Fruit fly (Drosophila melanogaster) whole organism, embryonic: ENCODE data around the gene CG9568.

ENCODE experiments used
- Atf-2 ChIP-seq: fragments of 200-800 bp; sonication (Bioruptor generic); optimal IDR thresholded peaks from 2 replicates; lab custom pipeline; 2016; ENCODE audit warnings: missing biosample characterization, missing genetic modification characterization
- CG10147 ChIP-seq: fragments of 200-800 bp; sonication (Bioruptor generic); optimal IDR thresholded peaks from 2 replicates; lab custom pipeline; 2019; ENCODE audit warnings: missing biosample characterization, mild to moderate bottlenecking, missing genetic modification characterization, moderate library complexity
- CG10366 ChIP-seq: fragments of 200-800 bp; sonication (Bioruptor generic); IDR thresholded peaks from 2 replicates; pipeline ENCODE4 v1.3.6; 2022; ENCODE audit warnings: missing biosample characterization, missing genetic modification characterization
- CG11504 ChIP-seq: fragments of 200-800 bp; sonication (Bioruptor generic); optimal IDR thresholded peaks from 3 replicates; lab custom pipeline; 2019; ENCODE audit warnings: missing biosample characterization, mild to moderate bottlenecking, missing genetic modification characterization, moderate library complexity
- CG14965 ChIP-seq: fragments of 200-800 bp; sonication (Bioruptor generic); optimal IDR thresholded peaks from 2 replicates; lab custom pipeline; 2016; ENCODE audit warnings: missing biosample characterization, missing genetic modification characterization, borderline replicate concordance
- CG15601 ChIP-seq: fragments of 200-800 bp; sonication (Bioruptor generic); optimal IDR thresholded peaks from 3 replicates; lab custom pipeline; 2019; ENCODE audit warnings: missing biosample characterization, mild to moderate bottlenecking, missing genetic modification characterization, moderate library complexity
- CG2129 ChIP-seq: fragments of 200-800 bp; sonication (Bioruptor generic); IDR thresholded peaks from 2 replicates; pipeline ENCODE4 v1.3.6; 2022; ENCODE audit warnings: missing biosample characterization, missing genetic modification characterization; ENCODE audit not compliant: partially characterized antibody
- CG2199 ChIP-seq: fragments of 200-800 bp; sonication (Bioruptor generic); IDR thresholded peaks from 3 replicates; pipeline ENCODE4 v1.3.6; 2022; ENCODE audit warnings: missing biosample characterization, missing genetic modification characterization
- CG31388 ChIP-seq: fragments of 200-800 bp; sonication (Bioruptor generic); optimal IDR thresholded peaks from 2 replicates; lab custom pipeline; 2016; ENCODE audit warnings: missing biosample characterization, missing genetic modification characterization
- CG33557 ChIP-seq: fragments of 200-800 bp; sonication (Bioruptor generic); optimal IDR thresholded peaks from 2 replicates; lab custom pipeline; 2019; ENCODE audit warnings: missing biosample characterization, mild to moderate bottlenecking, missing genetic modification characterization, moderate library complexity
- CG3995 ChIP-seq: fragments of 200-800 bp; sonication (Bioruptor generic); optimal IDR thresholded peaks from 3 replicates; lab custom pipeline; 2016; ENCODE audit warnings: missing biosample characterization, missing genetic modification characterization
- CG4282 ChIP-seq: fragments of 200-800 bp; sonication (Bioruptor generic); optimal IDR thresholded peaks from 2 replicates; lab custom pipeline; 2016; ENCODE audit warnings: missing biosample characterization, missing genetic modification characterization
- CG7745 ChIP-seq: fragments of 200-800 bp; sonication (Bioruptor generic); optimal IDR thresholded peaks from 2 replicates; lab custom pipeline; 2018; ENCODE audit warnings: missing biosample characterization, mild to moderate bottlenecking, missing genetic modification characterization, moderate library complexity
- CG7963 ChIP-seq: fragments of 200-800 bp; sonication (Bioruptor generic); IDR thresholded peaks from 3 replicates; pipeline ENCODE4 v1.3.6; 2022; ENCODE audit warnings: missing biosample characterization, missing genetic modification characterization; ENCODE audit not compliant: partially characterized antibody
- CG7987 ChIP-seq: fragments of 200-800 bp; sonication (Bioruptor generic); optimal IDR thresholded peaks from 2 replicates; lab custom pipeline; 2018; ENCODE audit warnings: missing biosample characterization, mild to moderate bottlenecking, missing genetic modification characterization, moderate library complexity
- CG9817 ChIP-seq: fragments of 200-800 bp; sonication (Bioruptor generic); optimal IDR thresholded peaks from 2 replicates; lab custom pipeline; 2018; ENCODE audit warnings: missing biosample characterization, mild to moderate bottlenecking, missing genetic modification characterization, moderate library complexity
- D19B ChIP-seq: fragments of 200-800 bp; sonication (Bioruptor generic); optimal IDR thresholded peaks from 2 replicates; lab custom pipeline; 2017; ENCODE audit warnings: missing biosample characterization, mild to moderate bottlenecking, missing genetic modification characterization
- Ets97D ChIP-seq: fragments of 200-800 bp; sonication (Bioruptor generic); optimal IDR thresholded peaks from 3 replicates; lab custom pipeline; 2016; ENCODE audit warnings: missing biosample characterization, missing genetic modification characterization
- GATAe ChIP-seq: fragments of 200-800 bp; sonication (Bioruptor generic); conservative IDR thresholded peaks from 2 replicates; pipeline ENCODE4 v1.3.6; 2022; ENCODE audit warnings: missing biosample characterization, missing genetic modification characterization
- Hmr ChIP-seq: fragments of 200-800 bp; sonication (Bioruptor generic); optimal IDR thresholded peaks from 3 replicates; lab custom pipeline; 2017; ENCODE audit warnings: mild to moderate bottlenecking, missing biosample characterization, missing genetic modification reagents, missing genetic modification characterization
- Lpt ChIP-seq: fragments of >200 bp; optimal IDR thresholded peaks from 2 replicates; lab custom pipeline; 2018; ENCODE audit warnings: missing biosample characterization, missing genetic modification characterization
- MESR4 ChIP-seq: fragments of 200-800 bp; sonication (Bioruptor generic); optimal IDR thresholded peaks from 2 replicates; lab custom pipeline; 2018; ENCODE audit warnings: missing biosample characterization, mild to moderate bottlenecking, missing genetic modification characterization, moderate library complexity
- NC2β ChIP-seq: fragments of 200-800 bp; sonication (Bioruptor generic); optimal IDR thresholded peaks from 2 replicates; lab custom pipeline; 2016; ENCODE audit warnings: missing biosample characterization, missing genetic modification characterization
- Oli ChIP-seq: fragments of 200-800 bp; sonication (Bioruptor generic); optimal IDR thresholded peaks from 2 replicates; lab custom pipeline; 2018; ENCODE audit warnings: missing biosample characterization, mild to moderate bottlenecking, missing genetic modification characterization, moderate library complexity
- Ssrp ChIP-seq: fragments of 200-800 bp; sonication (Bioruptor generic); optimal IDR thresholded peaks from 2 replicates; lab custom pipeline; 2018; ENCODE audit warnings: missing biosample characterization, mild to moderate bottlenecking, missing genetic modification characterization, moderate library complexity
- al ChIP-seq: fragments of 200-800 bp; sonication (Bioruptor generic); IDR thresholded peaks from 2 replicates; pipeline ENCODE4 v1.3.6; 2022; ENCODE audit warnings: missing biosample characterization, missing genetic modification characterization
- az2 ChIP-seq: fragments of 200-800 bp; sonication (Bioruptor generic); optimal IDR thresholded peaks from 3 replicates; lab custom pipeline; 2016; ENCODE audit warnings: missing biosample characterization, missing genetic modification characterization
- btn ChIP-seq: fragments of 200-800 bp; sonication (Bioruptor generic); optimal IDR thresholded peaks from 2 replicates; lab custom pipeline; 2016; ENCODE audit warnings: missing biosample characterization, missing genetic modification characterization
- cwo ChIP-seq: fragments of 200-800 bp; sonication (Bioruptor generic); optimal IDR thresholded peaks from 3 replicates; lab custom pipeline; 2017; ENCODE audit warnings: missing biosample characterization, missing genetic modification characterization, mild to moderate bottlenecking, moderate library complexity, missing genetic modification reagents
- dati ChIP-seq: fragments of 200-800 bp; sonication (Bioruptor generic); IDR thresholded peaks from 2 replicates; pipeline ENCODE4 v1.3.6; 2022; ENCODE audit warnings: missing biosample characterization, missing genetic modification characterization
- esg ChIP-seq: fragments of 200-800 bp; sonication (Bioruptor generic); conservative IDR thresholded peaks from 2 replicates; pipeline ENCODE4 v1.3.6; 2022; ENCODE audit warnings: missing biosample characterization, missing genetic modification characterization
- exex ChIP-seq: fragments of 200-800 bp; sonication (Bioruptor generic); optimal IDR thresholded peaks from 4 replicates; lab custom pipeline; 2018; ENCODE audit warnings: missing biosample characterization, mild to moderate bottlenecking, missing genetic modification characterization, moderate library complexity
- gro ChIP-seq: fragments of 200-800 bp; sonication (Bioruptor generic); optimal IDR thresholded peaks from 2 replicates; lab custom pipeline; 2016; ENCODE audit warnings: missing biosample characterization, missing genetic modification characterization
- inv ChIP-seq: fragments of 200-800 bp; sonication (Bioruptor generic); IDR thresholded peaks from 2 replicates; pipeline ENCODE4 v1.3.6; 2022; ENCODE audit warnings: missing biosample characterization, missing genetic modification characterization; ENCODE audit not compliant: partially characterized antibody
- kah ChIP-seq: fragments of 200-800 bp; sonication (Bioruptor generic); optimal IDR thresholded peaks from 2 replicates; lab custom pipeline; 2018; ENCODE audit warnings: missing biosample characterization, mild to moderate bottlenecking, missing genetic modification characterization
- ken ChIP-seq: fragments of 200-800 bp; sonication (Bioruptor generic); IDR thresholded peaks from 3 replicates; pipeline ENCODE4 v1.3.6; 2022; ENCODE audit warnings: missing biosample characterization, missing genetic modification characterization
- kni ChIP-seq: fragments of 200-800 bp; sonication (Bioruptor generic); optimal IDR thresholded peaks from 3 replicates; lab custom pipeline; 2017; ENCODE audit warnings: mild to moderate bottlenecking, missing biosample characterization, missing genetic modification reagents, missing genetic modification characterization
- lola ChIP-seq, 3 experiments: fragments of >200 bp in 2 of 3; fragments of 200-800 bp in 1 of 3; sonication (Bioruptor generic) in 1 of 3; optimal IDR thresholded peaks; 2 replicates each; lab custom pipeline; 2017 to 2019; ENCODE audit warnings: missing biosample characterization in 3 of 3, missing genetic modification characterization in 3 of 3, mild to moderate bottlenecking in 1 of 3, moderate library complexity in 1 of 3
- maf-S ChIP-seq: fragments of 200-800 bp; sonication (Bioruptor generic); optimal IDR thresholded peaks from 2 replicates; lab custom pipeline; 2016; ENCODE audit warnings: missing biosample characterization, missing genetic modification characterization
- pho ChIP-seq: fragments of 200-800 bp; sonication (Bioruptor generic); optimal IDR thresholded peaks from 2 replicates; lab custom pipeline; 2016; ENCODE audit warnings: missing biosample characterization, missing genetic modification characterization
- prd ChIP-seq, 3 experiments: fragments of >200 bp in 2 of 3; fragments of 200-800 bp in 1 of 3; sonication (Bioruptor generic) in 1 of 3; optimal IDR thresholded peaks in 2 of 3; IDR thresholded peaks in 1 of 3; 2 replicates in 2 of 3; 3 replicates in 1 of 3; pipeline versions ENCODE4 v1.3.6 to Lab custom; 2017 to 2022; ENCODE audit warnings: missing biosample characterization in 1 of 3, missing genetic modification characterization in 1 of 3
- run ChIP-seq: fragments of 200-800 bp; sonication (Bioruptor generic); optimal IDR thresholded peaks from 3 replicates; lab custom pipeline; 2018; ENCODE audit warnings: missing biosample characterization, mild to moderate bottlenecking, missing genetic modification characterization
- sens-2 ChIP-seq: fragments of 200-800 bp; sonication (Bioruptor generic); IDR thresholded peaks from 2 replicates; pipeline ENCODE4 v1.3.6; 2022; ENCODE audit warnings: missing biosample characterization, missing genetic modification characterization
- stc ChIP-seq: fragments of 200-800 bp; sonication (Bioruptor generic); IDR thresholded peaks from 2 replicates; pipeline ENCODE4 v1.3.6; 2022; ENCODE audit warnings: missing biosample characterization, missing genetic modification characterization
- tll ChIP-seq, 2 experiments: fragments of 200-800 bp in 1 of 2; fragments of >200 bp in 1 of 2; sonication (Bioruptor generic) in 1 of 2; optimal IDR thresholded peaks; 2 replicates each; lab custom pipeline; 2017 to 2019; ENCODE audit warnings: missing biosample characterization in 2 of 2, missing genetic modification characterization in 2 of 2, mild to moderate bottlenecking in 1 of 2, moderate library complexity in 1 of 2
- ttk ChIP-seq: fragments of 200-800 bp; sonication (Bioruptor generic); IDR thresholded peaks from 2 replicates; pipeline ENCODE4 v2.1.2; 2022; ENCODE audit warnings: missing biosample characterization, missing genetic modification characterization
- zen ChIP-seq: fragments of 200-800 bp; sonication (Bioruptor generic); optimal IDR thresholded peaks from 3 replicates; lab custom pipeline; 2018; ENCODE audit warnings: missing biosample characterization, mild to moderate bottlenecking, missing genetic modification characterization, moderate library complexity
- zfh2 ChIP-seq: fragments of 200-800 bp; sonication (Bioruptor generic); optimal IDR thresholded peaks from 2 replicates; lab custom pipeline; 2016; ENCODE audit warnings: missing biosample characterization, missing genetic modification characterization

The CG9568 gene

dm6 chr2L:8982584-8983302, 27.6 kb upstream of the CG9568 start (continued):
- TF ChIP-seq Ets97D (GFP tag; lab: Kevin White, UChicago) (no peak), CG33557 (GFP tag; lab: Kevin White, UChicago) (no peak), CG3995 (GFP tag; lab: Kevin White, UChicago) (no peak), CG15601 (tag; lab: Kevin White, UChicago) (no peak), sens-2 (GFP tag; lab: Robert Waterston, UW) (0 out of 2 replicates have a peak, but pooled peaks have one; percentile 30), lola (GFP tag; optimal IDR thresholded peaks at IDR 0.05; lab: Kevin White, UChicago) (no peak), az2 (GFP tag; lab: Kevin White, UChicago) (peak; percentile 31), CG10366 (GFP tag; lab: Robert Waterston, UW) (peak; percentile 45; the same call in 1 of the 2 replicates), Oli (tag; lab: Kevin White, UChicago) (peak; percentile 62), CG10147 (GFP tag; lab: Kevin White, UChicago) (peak; percentile 50), inv (GFP tag; lab: Robert Waterston, UW) (no peak), D19B (GFP tag; lab: Kevin White, UChicago) (no peak), tll (GFP tag; optimal IDR thresholded peaks at IDR 0.05; lab: Kevin White, UChicago) (no peak), kah (no peak), ken (GFP tag; lab: Robert Waterston, UW) (no peak), cwo (GFP tag; lab: Kevin White, UChicago) (peak; percentile 32), CG31388 (no peak), CG14965 (GFP tag; lab: Kevin White, UChicago) (no peak), dati (GFP tag; lab: Robert Waterston, UW) (no peak), ttk (GFP tag; lab: Robert Waterston, UW) (peak; percentile 33; the same call in 1 of the 2 replicates), CG7987 (no peak), pho (GFP tag; lab: Kevin White, UChicago) (peak; percentile 14), CG7963 (GFP tag; lab: Robert Waterston, UW) (no peak), CG7745 (tag; lab: Kevin White, UChicago) (no peak), Atf-2 (GFP tag; lab: Kevin White, UChicago) (peak; percentile 17), CG2199 (GFP tag; lab: Robert Waterston, UW) (no peak), Lpt (no peak), MESR4 (GFP tag; lab: Kevin White, UChicago) (no peak), zen (tag; lab: Kevin White, UChicago) (no peak), kni (GFP tag; lab: Kevin White, UChicago) (no peak), zfh2 (GFP tag; lab: Kevin White, UChicago) (peak; percentile 21), CG9817 (peak; percentile 46), Hmr (peak; percentile 49), GATAe (GFP tag; lab: Robert Waterston, UW) (no peak), btn (GFP tag; lab: Kevin White, UChicago) (no peak), prd (optimal IDR thresholded peaks at IDR 0.05; lab: Kevin White, UChicago) (no peak), prd (GFP tag; IDR thresholded peaks at IDR 0.05; lab: Robert Waterston, UW) (no peak; the same call in 2 of the 3 replicates), NC2β (GFP tag; lab: Kevin White, UChicago) (no peak), stc (GFP tag; lab: Robert Waterston, UW) (peak; percentile 66), maf-S (GFP tag; lab: Kevin White, UChicago) (peak; percentile 44), run (tag; lab: Kevin White, UChicago) (peak; percentile 59), al (GFP tag; lab: Robert Waterston, UW) (no peak), CG4282 (no peak), gro (peak; percentile 62), Ssrp (tag; lab: Kevin White, UChicago) (no peak), exex (tag; lab: Kevin White, UChicago) (no peak), CG11504 (tag; lab: Kevin White, UChicago) (peak; percentile 78), CG2129 (GFP tag; lab: Robert Waterston, UW) (no peak), esg (peak; percentile 47)
